Worm (Caenorhabditis elegans): Measurements from ENCODE around the gene pgp-12.

DNA sequence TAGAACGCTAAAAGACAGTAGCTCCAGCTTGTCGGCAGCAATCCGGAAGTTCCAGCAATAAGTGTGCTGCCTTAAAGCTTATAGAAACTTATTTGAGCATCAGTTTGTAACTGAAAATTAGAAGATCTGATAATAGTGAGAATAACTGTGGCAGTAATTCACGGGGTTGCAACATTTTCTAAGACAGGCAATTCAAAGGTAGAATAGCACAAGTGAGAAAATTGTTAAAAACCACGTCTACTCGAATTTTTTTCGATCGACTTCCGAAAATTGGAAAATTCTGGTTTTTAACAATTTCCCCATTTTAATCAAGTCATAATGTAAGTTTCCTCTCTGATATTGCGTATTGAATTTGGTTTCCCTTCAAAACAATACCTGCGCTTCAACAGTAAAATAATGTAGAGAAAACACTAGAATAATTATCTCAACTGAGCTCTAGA, 38.4 kb upstream of the pgp-12 start:
- no peak for TF ChIP-seq dpl-1 (GFP tag; optimal IDR thresholded peaks at IDR 0.05)
- no peak for TF ChIP-seq lin-13 (GFP tag; optimal IDR thresholded peaks at IDR 0.05)
- no peak for TF ChIP-seq pqm-1 (tag; optimal IDR thresholded peaks at IDR 0.05)
- TF ChIP-seq ztf-11 (tag; optimal IDR thresholded peaks at IDR 0.05), result no peak
- no peak for TF ChIP-seq ctbp-1 (GFP tag; IDR thresholded peaks at IDR 0.05)
- no peak for TF ChIP-seq fkh-10 (GFP tag; optimal IDR thresholded peaks at IDR 0.05)
- TF ChIP-seq cey-2 (tag; optimal IDR thresholded peaks at IDR 0.05; ENCODE audit: borderline replicate concordance, insufficient read depth), result no peak
- TF ChIP-seq jun-1 (tag; optimal IDR thresholded peaks at IDR 0.05), result no peak
- no peak for TF ChIP-seq ztf-7 (tag; optimal IDR thresholded peaks at IDR 0.05)
- no peak for TF ChIP-seq dmd-8 (GFP tag; IDR thresholded peaks at IDR 0.05)
- TF ChIP-seq zfp-3 (GFP tag; conservative IDR thresholded peaks at IDR 0.05), result no peak
- TF ChIP-seq D1046.2 (GFP tag; IDR thresholded peaks at IDR 0.05), result no peak
- TF ChIP-seq T26A8.4 (GFP tag; IDR thresholded peaks at IDR 0.05), result no peak; the same call in 1 of the 2 replicates
- TF ChIP-seq fos-1 (tag; optimal IDR thresholded peaks at IDR 0.05), result no peak
